Worm (Caenorhabditis elegans) whole organism, young adult: ENCODE measurements around the gene R04D3.2.

Experiments used
- B0035.1 ChIP-seq: sonication (generic microtip); optimal IDR thresholded peaks from 2 replicates; lab custom pipeline; 2016; ENCODE audit warnings: missing genetic modification characterization, mild to moderate bottlenecking, missing compliant biosample characterization, missing genotype, missing genetic modification reagents
- B0336.3 ChIP-seq: fragments of 200-800 bp; sonication (Bioruptor generic); IDR thresholded peaks from 2 replicates; pipeline ENCODE4 v1.3.6; 2022; ENCODE audit warnings: missing genetic modification characterization, missing compliant biosample characterization
- F10E7.11 ChIP-seq: sonication (generic microtip); optimal IDR thresholded peaks from 2 replicates; lab custom pipeline; 2017; ENCODE audit warnings: mild to moderate bottlenecking, missing genetic modification characterization, moderate library complexity, missing compliant biosample characterization
- F22D6.2 ChIP-seq: sonication (generic microtip); optimal IDR thresholded peaks from 2 replicates; lab custom pipeline; 2016; ENCODE audit warnings: mild to moderate bottlenecking, missing genetic modification characterization, missing compliant biosample characterization
- F23B12.7 ChIP-seq: sonication (generic microtip); optimal IDR thresholded peaks from 2 replicates; lab custom pipeline; 2017; ENCODE audit warnings: missing genetic modification characterization, mild to moderate bottlenecking, missing compliant biosample characterization, antibody characterized with exemption, moderate library complexity; ENCODE audit not compliant: insufficient read depth
- F55B11.4 ChIP-seq: sonication (generic microtip); optimal IDR thresholded peaks from 2 replicates; lab custom pipeline; 2016; ENCODE audit warnings: missing compliant biosample characterization, missing genetic modification characterization, borderline replicate concordance; ENCODE audit not compliant: insufficient read depth
- F57A8.1 ChIP-seq: fragments of 200-800 bp; sonication (Bioruptor generic); optimal IDR thresholded peaks from 2 replicates; lab custom pipeline; 2018; ENCODE audit warnings: mild to moderate bottlenecking, missing genetic modification characterization, moderate library complexity, missing compliant biosample characterization
- Y79H2A.3 ChIP-seq: fragments of 200-800 bp; sonication (Bioruptor generic); conservative IDR thresholded peaks from 2 replicates; pipeline ENCODE4 v1.3.6; 2022; ENCODE audit warnings: missing genetic modification reagents, missing genetic modification characterization, missing compliant biosample characterization
- akir-1 ChIP-seq: fragments of 200-800 bp; sonication (Bioruptor generic); optimal IDR thresholded peaks from 2 replicates; lab custom pipeline; 2018; ENCODE audit warnings: mild to moderate bottlenecking, missing genetic modification characterization, moderate library complexity, missing compliant biosample characterization
- aptf-2 ChIP-seq: fragments of 200-800 bp; sonication (Bioruptor generic); conservative IDR thresholded peaks from 2 replicates; pipeline ENCODE4 v1.3.6; 2022; ENCODE audit warnings: missing genetic modification reagents, missing genetic modification characterization, missing compliant biosample characterization
- aptf-3 ChIP-seq: fragments of 200-800 bp; sonication (Bioruptor generic); IDR thresholded peaks from 2 replicates; pipeline ENCODE4 v1.3.6; 2022; ENCODE audit warnings: missing genetic modification characterization, missing compliant biosample characterization
- cebp-2 ChIP-seq: fragments of 200-800 bp; sonication (Bioruptor generic); IDR thresholded peaks from 2 replicates; pipeline ENCODE4 v1.3.6; 2022; ENCODE audit warnings: missing genetic modification characterization, missing compliant biosample characterization
- ceh-58 ChIP-seq: fragments of 200-800 bp; sonication (Bioruptor generic); IDR thresholded peaks from 2 replicates; pipeline ENCODE4 v1.3.6; 2022; ENCODE audit warnings: missing genetic modification characterization, missing compliant biosample characterization
- dox-1 ChIP-seq: fragments of 200-800 bp; sonication (Bioruptor generic); IDR thresholded peaks from 2 replicates; pipeline ENCODE4 v1.3.6; 2022; ENCODE audit warnings: missing genetic modification reagents, missing genetic modification characterization, missing compliant biosample characterization
- dpff-1 ChIP-seq: sonication (generic microtip); optimal IDR thresholded peaks from 2 replicates; lab custom pipeline; 2017; ENCODE audit warnings: mild to moderate bottlenecking, missing genetic modification characterization, missing compliant biosample characterization
- dpl-1 ChIP-seq: fragments of 150-350 bp; optimal IDR thresholded peaks from 2 replicates; lab custom pipeline; 2014; ENCODE audit warnings: missing biosample characterization, missing genetic modification reagents, missing genetic modification characterization
- efl-1 ChIP-seq: fragments of 150-350 bp; optimal IDR thresholded peaks from 2 replicates; lab custom pipeline; 2014; ENCODE audit warnings: missing biosample characterization, missing genetic modification reagents, missing genetic modification characterization
- fkh-3 ChIP-seq: sonication (generic microtip); optimal IDR thresholded peaks from 2 replicates; lab custom pipeline; 2016; ENCODE audit warnings: mild to moderate bottlenecking, missing genetic modification characterization, missing compliant biosample characterization
- him-1 ChIP-seq: sonication (generic microtip); optimal IDR thresholded peaks from 2 replicates; lab custom pipeline; 2016; ENCODE audit warnings: missing genotype, missing genetic modification reagents, missing genetic modification characterization, missing compliant biosample characterization
- hmg-20 ChIP-seq: fragments of 200-800 bp; sonication (Bioruptor generic); IDR thresholded peaks from 2 replicates; pipeline ENCODE4 v1.3.6; 2022; ENCODE audit warnings: missing genetic modification reagents, missing genetic modification characterization, missing compliant biosample characterization
- hrde-1 ChIP-seq: sonication (generic microtip); optimal IDR thresholded peaks from 2 replicates; lab custom pipeline; 2016; ENCODE audit warnings: missing genetic modification characterization, mild to moderate bottlenecking, missing compliant biosample characterization, moderate library complexity, missing genotype, missing genetic modification reagents, borderline replicate concordance
- hsf-1 ChIP-seq: fragments of 200-800 bp; sonication (Bioruptor generic); IDR thresholded peaks from 2 replicates; pipeline ENCODE4 v1.3.6; 2022; ENCODE audit warnings: missing genetic modification reagents, missing genetic modification characterization, missing compliant biosample characterization
- lin-26 ChIP-seq: fragments of 200-800 bp; sonication (Bioruptor generic); IDR thresholded peaks from 2 replicates; pipeline ENCODE4 v1.3.6; 2022; ENCODE audit warnings: missing genetic modification reagents, missing genetic modification characterization, missing compliant biosample characterization
- lin-40 ChIP-seq: sonication (generic microtip); optimal IDR thresholded peaks from 2 replicates; lab custom pipeline; 2016; ENCODE audit warnings: missing genetic modification characterization, mild to moderate bottlenecking, missing compliant biosample characterization, missing genotype, missing genetic modification reagents
- lin-54 ChIP-seq: fragments of 200-800 bp; sonication (Bioruptor generic); optimal IDR thresholded peaks from 2 replicates; lab custom pipeline; 2018; ENCODE audit warnings: mild to moderate bottlenecking, missing genetic modification characterization, missing compliant biosample characterization
- lir-1 ChIP-seq: fragments of 200-800 bp; sonication (Bioruptor generic); conservative IDR thresholded peaks from 2 replicates; pipeline ENCODE4 v1.3.6; 2022; ENCODE audit warnings: missing genetic modification reagents, missing genetic modification characterization, missing compliant biosample characterization
- lsl-1 ChIP-seq: fragments of 200-800 bp; sonication (Bioruptor generic); optimal IDR thresholded peaks from 2 replicates; lab custom pipeline; 2018; ENCODE audit warnings: mild to moderate bottlenecking, missing genetic modification characterization, moderate library complexity, missing compliant biosample characterization
- madf-3 ChIP-seq: fragments of 200-800 bp; sonication (Bioruptor generic); IDR thresholded peaks from 2 replicates; pipeline ENCODE4 v1.3.6; 2022; ENCODE audit warnings: missing genetic modification reagents, missing genetic modification characterization, missing compliant biosample characterization
- mcd-1 ChIP-seq: fragments of 200-800 bp; sonication (Bioruptor generic); IDR thresholded peaks from 2 replicates; pipeline ENCODE4 v1.3.6; 2022; ENCODE audit warnings: missing genetic modification reagents, missing genetic modification characterization, missing compliant biosample characterization
- mes-4 ChIP-seq: sonication (generic microtip); optimal IDR thresholded peaks from 2 replicates; lab custom pipeline; 2016; ENCODE audit warnings: missing genotype, missing genetic modification characterization, missing compliant biosample characterization
- mxl-1 ChIP-seq: sonication (generic microtip); optimal IDR thresholded peaks from 2 replicates; lab custom pipeline; 2016; ENCODE audit warnings: missing genetic modification characterization, missing compliant biosample characterization
- nfya-2 ChIP-seq: fragments of 200-800 bp; sonication (Bioruptor generic); IDR thresholded peaks from 2 replicates; pipeline ENCODE4 v1.3.6; 2022; ENCODE audit warnings: missing genetic modification reagents, missing genetic modification characterization, missing compliant biosample characterization
- nhr-120 ChIP-seq: fragments of 200-800 bp; sonication (Bioruptor generic); IDR thresholded peaks from 2 replicates; pipeline ENCODE4 v1.3.6; 2022; ENCODE audit warnings: missing genetic modification characterization, missing compliant biosample characterization
- nhr-179 ChIP-seq: sonication (generic microtip); optimal IDR thresholded peaks from 2 replicates; lab custom pipeline; 2016; ENCODE audit warnings: mild to moderate bottlenecking, missing genetic modification characterization, missing compliant biosample characterization
- nhr-27 ChIP-seq: fragments of 200-800 bp; sonication (Bioruptor generic); optimal IDR thresholded peaks from 2 replicates; lab custom pipeline; 2018; ENCODE audit warnings: mild to moderate bottlenecking, missing genetic modification characterization, moderate library complexity, missing compliant biosample characterization
- rcor-1 ChIP-seq: fragments of 200-800 bp; sonication (Bioruptor generic); IDR thresholded peaks from 2 replicates; pipeline ENCODE4 v1.3.6; 2022; ENCODE audit warnings: missing genetic modification reagents, missing genetic modification characterization, missing compliant biosample characterization
- rpc-1 ChIP-seq, 2 experiments: fragments of 150-350 bp in 1 of 2; sonication (generic microtip) in 1 of 2; optimal IDR thresholded peaks; 2 replicates each; lab custom pipeline; 2014 to 2018; ENCODE audit warnings: missing biosample characterization in 1 of 2, missing genetic modification characterization in 1 of 2, missing genetic modification reagents in 1 of 2, missing genotype in 1 of 2
- snpc-1.1 ChIP-seq: sonication (generic microtip); optimal IDR thresholded peaks from 2 replicates; lab custom pipeline; 2017; ENCODE audit warnings: missing genetic modification characterization, mild to moderate bottlenecking, missing compliant biosample characterization, antibody characterized with exemption, moderate library complexity, missing genotype, missing genetic modification reagents; ENCODE audit not compliant: insufficient read depth
- snpc-3.4 ChIP-seq: sonication (generic microtip); optimal IDR thresholded peaks from 2 replicates; lab custom pipeline; 2017; ENCODE audit warnings: missing genetic modification characterization, mild to moderate bottlenecking, missing compliant biosample characterization, antibody characterized with exemption, moderate library complexity, missing genotype, missing genetic modification reagents
- somi-1 ChIP-seq: fragments of 200-800 bp; sonication (Bioruptor generic); optimal IDR thresholded peaks from 2 replicates; lab custom pipeline; 2018; ENCODE audit warnings: mild to moderate bottlenecking, missing genetic modification characterization, missing compliant biosample characterization
- tbp1 ChIP-seq: fragments of 200-800 bp; sonication (Bioruptor generic); optimal IDR thresholded peaks from 2 replicates; lab custom pipeline; 2018; ENCODE audit warnings: mild to moderate bottlenecking, missing genetic modification characterization, missing compliant biosample characterization
- tlf-1 ChIP-seq: fragments of 200-800 bp; sonication (Bioruptor generic); optimal IDR thresholded peaks from 2 replicates; lab custom pipeline; 2018; ENCODE audit warnings: mild to moderate bottlenecking, missing genetic modification characterization, missing compliant biosample characterization
- unc-62 ChIP-seq: fragments of 150-350 bp; optimal IDR thresholded peaks from 2 replicates; lab custom pipeline; 2014; ENCODE audit warnings: missing biosample characterization, missing genetic modification reagents, missing genetic modification characterization
- xnd-1 ChIP-seq: sonication (generic microtip); optimal IDR thresholded peaks from 2 replicates; lab custom pipeline; 2016; ENCODE audit warnings: missing genotype, missing genetic modification reagents, missing genetic modification characterization, missing compliant biosample characterization
- ztf-18 ChIP-seq: sonication (generic microtip); optimal IDR thresholded peaks from 2 replicates; lab custom pipeline; 2016; ENCODE audit warnings: missing genotype, mild to moderate bottlenecking, missing genetic modification characterization, missing compliant biosample characterization
- ztf-22 ChIP-seq: fragments of 200-800 bp; sonication (Bioruptor generic); optimal IDR thresholded peaks from 2 replicates; lab custom pipeline; 2018; ENCODE audit warnings: mild to moderate bottlenecking, missing genetic modification characterization, moderate library complexity, missing compliant biosample characterization
- ztf-28 ChIP-seq: fragments of 200-800 bp; sonication (Bioruptor generic); IDR thresholded peaks from 2 replicates; pipeline ENCODE4 v1.3.6; 2022; ENCODE audit warnings: missing genetic modification reagents, missing genetic modification characterization, missing compliant biosample characterization

Gene R04D3.2

ce11 chrX:13306869-13307446 lies 20.5 kb upstream of the R04D3.2 start (continued):
- TF ChIP-seq nhr-179 (tag; lab: Kevin White, UChicago): peak; percentile 55
- TF ChIP-seq lsl-1 (GFP tag; lab: Kevin White, UChicago): peak; percentile 34
- peak; percentile 73 for TF ChIP-seq F22D6.2
- peak; percentile 91 for TF ChIP-seq F23B12.7
- peak; percentile 99 for TF ChIP-seq tbp1 (GFP tag; lab: Kevin White, UChicago)
- peak; percentile 97 for TF ChIP-seq lin-26 (GFP tag; lab: Robert Waterston, UW)
- no peak; the same call in 1 of the 2 replicates for TF ChIP-seq B0336.3 (GFP tag; lab: Robert Waterston, UW)
- TF ChIP-seq fkh-3 (tag; lab: Kevin White, UChicago): peak; percentile 95
- peak; percentile 12 for TF ChIP-seq dpl-1 (GFP tag; lab: Kevin White, UChicago)
- TF ChIP-seq rcor-1 (GFP tag; lab: Robert Waterston, UW): peak; percentile 93; the same call in 1 of the 2 replicates
- no peak for TF ChIP-seq xnd-1
- TF ChIP-seq ztf-22 (GFP tag; lab: Kevin White, UChicago): peak; percentile 68
- TF ChIP-seq snpc-3.4 (tag; lab: Kevin White, UChicago): peak; percentile 93
- TF ChIP-seq dpff-1 (tag; lab: Kevin White, UChicago): peak; percentile 32
- TF ChIP-seq akir-1 (GFP tag; lab: Kevin White, UChicago): no peak
- peak; percentile 83 for TF ChIP-seq somi-1 (GFP tag; lab: Kevin White, UChicago)
- peak; percentile 90 for TF ChIP-seq hrde-1 (tag; lab: Kevin White, UChicago)
- TF ChIP-seq B0035.1 (tag; lab: Kevin White, UChicago): peak; percentile 89
- TF ChIP-seq efl-1: no peak
- TF ChIP-seq aptf-3 (GFP tag; lab: Robert Waterston, UW): no peak
- TF ChIP-seq mxl-1 (tag; lab: Kevin White, UChicago): peak; percentile 93
- TF ChIP-seq ztf-18 (tag; lab: Kevin White, UChicago): peak; percentile 77
- TF ChIP-seq ztf-28 (GFP tag; lab: Robert Waterston, UW): peak; percentile 64; the same call in 1 of the 2 replicates
- TF ChIP-seq Y79H2A.3 (GFP tag; lab: Robert Waterston, UW): 0 out of 2 replicates have a peak, but pooled peaks have one; percentile 34
- TF ChIP-seq him-1: peak; percentile 89
- peak; percentile 82 for TF ChIP-seq F57A8.1 (GFP tag; lab: Kevin White, UChicago)
- TF ChIP-seq aptf-2 (GFP tag; lab: Robert Waterston, UW): no peak
- TF ChIP-seq rpc-1 (optimal IDR thresholded peaks at IDR 0.05; lab: Kevin White, UChicago): peak; percentile 99
- peak; percentile 100 for TF ChIP-seq rpc-1 (tag; optimal IDR thresholded peaks at IDR 0.05; lab: Kevin White, UChicago)
- TF ChIP-seq F10E7.11 (tag; lab: Kevin White, UChicago): peak; percentile 91
- TF ChIP-seq dox-1 (GFP tag; lab: Robert Waterston, UW): peak; percentile 89; the same call in 1 of the 2 replicates
- TF ChIP-seq nhr-27: peak; percentile 86
- TF ChIP-seq madf-3 (GFP tag; lab: Robert Waterston, UW): no peak; the same call in 1 of the 2 replicates
- peak; percentile 10 for TF ChIP-seq F55B11.4
- peak; percentile 85 for TF ChIP-seq mes-4 (tag; lab: Kevin White, UChicago)
- TF ChIP-seq lin-40 (tag; lab: Kevin White, UChicago): no peak
- no peak for TF ChIP-seq nfya-2 (GFP tag; lab: Robert Waterston, UW)
- TF ChIP-seq lin-54: no peak
- TF ChIP-seq nhr-120: 0 out of 2 replicates have a peak, but pooled peaks have one; percentile 47
- TF ChIP-seq mcd-1 (GFP tag; lab: Robert Waterston, UW): no peak; the same call in none of the 2 replicates
- 0 out of 2 replicates have a peak, but pooled peaks have one; percentile 22 for TF ChIP-seq ceh-58 (GFP tag; lab: Robert Waterston, UW)
- peak; percentile 81 for TF ChIP-seq snpc-1.1 (tag; lab: Kevin White, UChicago)
- TF ChIP-seq hmg-20 (GFP tag; lab: Robert Waterston, UW): peak; percentile 89
- no peak for TF ChIP-seq lir-1 (GFP tag; lab: Robert Waterston, UW)
- TF ChIP-seq cebp-2 (GFP tag; lab: Robert Waterston, UW): peak; percentile 90
- no peak for TF ChIP-seq unc-62 (GFP tag; lab: Kevin White, UChicago)
- TF ChIP-seq hsf-1 (GFP tag; lab: Robert Waterston, UW): no peak
- peak; percentile 62 for TF ChIP-seq tlf-1 (GFP tag; lab: Kevin White, UChicago)
